Worm (Caenorhabditis elegans) whole organism, L4 larva: ENCODE measurements around the gene cnd-1.
"Not testable (repeated sequence)": the region's sequence is repeated elsewhere in the genome, so short reads cannot be mapped to it uniquely, and the experiment has no call there.

ENCODE experiments used
- D1046.2 ChIP-seq: fragments of 200-800 bp; sonication (Bioruptor generic); IDR thresholded peaks from 2 replicates; pipeline ENCODE4 v1.3.6; 2022; ENCODE audit warnings: missing genetic modification characterization, missing compliant biosample characterization
- F26F4.8 ChIP-seq: fragments of 200-800 bp; sonication (Bioruptor generic); conservative IDR thresholded peaks from 2 replicates; pipeline ENCODE4 v1.3.6; 2022; ENCODE audit warnings: missing genetic modification characterization, missing compliant biosample characterization
- F37D6.2 ChIP-seq: sonication (generic microtip); optimal IDR thresholded peaks from 2 replicates; lab custom pipeline; 2016; ENCODE audit warnings: mild to moderate bottlenecking, missing genetic modification characterization, missing compliant biosample characterization
- F49E8.2 ChIP-seq: sonication (generic microtip); optimal IDR thresholded peaks from 2 replicates; lab custom pipeline; 2016; ENCODE audit warnings: missing compliant biosample characterization, mild to moderate bottlenecking, missing genetic modification characterization, borderline replicate concordance
- T20F7.1 ChIP-seq: fragments of 200-800 bp; sonication (Bioruptor generic); optimal IDR thresholded peaks from 2 replicates; lab custom pipeline; 2018; ENCODE audit warnings: mild to moderate bottlenecking, missing genetic modification characterization, missing compliant biosample characterization
- ZK337.2 ChIP-seq: fragments of 200-800 bp; sonication (Bioruptor generic); IDR thresholded peaks from 2 replicates; pipeline ENCODE4 v1.3.6; 2022; ENCODE audit warnings: missing genetic modification reagents, missing genetic modification characterization, missing compliant biosample characterization
- aha-1 ChIP-seq: fragments of 150-350 bp; peaks from one replicate; lab custom pipeline; 2014; ENCODE audit warnings: missing biosample characterization, missing genetic modification characterization
- arid-1 ChIP-seq: fragments of 200-800 bp; sonication (Bioruptor generic); conservative IDR thresholded peaks from 2 replicates; pipeline ENCODE4 v1.3.6; 2022; ENCODE audit warnings: missing genetic modification reagents, missing genetic modification characterization, missing compliant biosample characterization
- ceh-44 ChIP-seq: fragments of 200-800 bp; sonication (Bioruptor generic); IDR thresholded peaks from 2 replicates; pipeline ENCODE4 v1.3.6; 2022; ENCODE audit warnings: missing genetic modification reagents, missing genetic modification characterization, missing compliant biosample characterization
- ctbp-1 ChIP-seq: fragments of 200-800 bp; sonication (Bioruptor generic); IDR thresholded peaks from 2 replicates; pipeline ENCODE4 v1.3.6; 2022; ENCODE audit warnings: missing genetic modification reagents, missing genetic modification characterization, missing compliant biosample characterization
- daf-16 ChIP-seq, 3 experiments: sonication (generic microtip); optimal IDR thresholded peaks; 2 replicates each; lab custom pipeline; 2016 to 2017; ENCODE audit warnings: missing genetic modification characterization in 3 of 3, missing genetic modification reagents in 3 of 3, mild to moderate bottlenecking in 2 of 3, missing compliant biosample characterization in 2 of 3, missing biosample characterization in 1 of 3, moderate library complexity in 1 of 3
- daf-8 ChIP-seq: fragments of 200-800 bp; sonication (Bioruptor generic); IDR thresholded peaks from 2 replicates; pipeline ENCODE4 v1.3.6; 2022; ENCODE audit warnings: missing genetic modification characterization, missing compliant biosample characterization
- dmd-8 ChIP-seq: fragments of 200-800 bp; sonication (Bioruptor generic); IDR thresholded peaks from 2 replicates; pipeline ENCODE4 v1.3.6; 2022; ENCODE audit warnings: missing genetic modification characterization, missing compliant biosample characterization
- dmd-9 ChIP-seq: fragments of 200-800 bp; sonication (Bioruptor generic); IDR thresholded peaks from 2 replicates; pipeline ENCODE4 v1.3.6; 2022; ENCODE audit warnings: missing genetic modification reagents, missing genetic modification characterization, missing compliant biosample characterization
- dpl-1 ChIP-seq: fragments of 150-350 bp; optimal IDR thresholded peaks from 2 replicates; lab custom pipeline; 2014; ENCODE audit warnings: missing biosample characterization, missing genetic modification reagents, missing genetic modification characterization
- duxl-1 ChIP-seq: sonication (generic microtip); optimal IDR thresholded peaks from 2 replicates; lab custom pipeline; 2016; ENCODE audit warnings: mild to moderate bottlenecking, missing genetic modification characterization, moderate library complexity, missing compliant biosample characterization; ENCODE audit not compliant: poor library complexity
- dve-1 ChIP-seq: sonication (generic microtip); optimal IDR thresholded peaks from 2 replicates; lab custom pipeline; 2017; ENCODE audit warnings: antibody characterized with exemption, mild to moderate bottlenecking, missing genetic modification characterization, missing compliant biosample characterization; ENCODE audit not compliant: insufficient read depth
- egl-27 ChIP-seq: sonication (generic microtip); optimal IDR thresholded peaks from 3 replicates; lab custom pipeline; 2017; ENCODE audit warnings: missing biosample characterization, missing genetic modification reagents, missing genetic modification characterization
- jun-1 ChIP-seq: fragments of 150-350 bp; optimal IDR thresholded peaks from 2 replicates; lab custom pipeline; 2014; ENCODE audit warnings: missing biosample characterization, missing genetic modification reagents, missing genetic modification characterization
- lim-7 ChIP-seq: fragments of 200-800 bp; sonication (Bioruptor generic); IDR thresholded peaks from 2 replicates; pipeline ENCODE4 v1.3.6; 2022; ENCODE audit warnings: missing genetic modification characterization, missing compliant biosample characterization
- lin-13 ChIP-seq: fragments of 150-350 bp; optimal IDR thresholded peaks from 2 replicates; lab custom pipeline; 2014; ENCODE audit warnings: missing biosample characterization, missing genetic modification reagents, missing genetic modification characterization
- lin-15B ChIP-seq: fragments of 150-350 bp; sonication (generic microtip); optimal IDR thresholded peaks from 3 replicates; lab custom pipeline; 2014; ENCODE audit warnings: missing biosample characterization, missing genetic modification characterization
- lin-29 ChIP-seq: fragments of 200-800 bp; sonication (Bioruptor generic); IDR thresholded peaks from 2 replicates; pipeline ENCODE4 v1.3.6; 2022; ENCODE audit warnings: missing genetic modification reagents, missing genetic modification characterization, missing compliant biosample characterization
- lin-38 ChIP-seq: fragments of 200-800 bp; sonication (Bioruptor generic); IDR thresholded peaks from 2 replicates; pipeline ENCODE4 v1.3.6; 2022; ENCODE audit warnings: missing genetic modification reagents, missing genetic modification characterization, missing compliant biosample characterization
- lsy-2 ChIP-seq, 2 experiments: fragments of 150-350 bp in 1 of 2; sonication (generic microtip) in 1 of 2; optimal IDR thresholded peaks; 2 replicates each; lab custom pipeline; 2014 to 2017; ENCODE audit warnings: missing biosample characterization in 2 of 2, missing genetic modification characterization in 2 of 2
- madf-5 ChIP-seq, 2 experiments: fragments of 200-800 bp; sonication (Bioruptor generic); IDR thresholded peaks; 2 replicates each; pipeline ENCODE4 v1.3.6; 2022; ENCODE audit warnings: missing compliant biosample characterization in 2 of 2, missing genetic modification characterization in 2 of 2
- madf-9 ChIP-seq: fragments of 200-800 bp; sonication (Bioruptor generic); conservative IDR thresholded peaks from 2 replicates; pipeline ENCODE4 v1.3.6; 2022; ENCODE audit warnings: missing genetic modification reagents, missing genetic modification characterization, missing compliant biosample characterization
- mxl-2 ChIP-seq: fragments of 200-800 bp; sonication (Bioruptor generic); conservative IDR thresholded peaks from 2 replicates; pipeline ENCODE4 v1.3.6; 2022; ENCODE audit warnings: missing genetic modification reagents, missing genetic modification characterization, missing compliant biosample characterization
- nhr-111 ChIP-seq: fragments of 200-800 bp; sonication (Bioruptor generic); optimal IDR thresholded peaks from 2 replicates; lab custom pipeline; 2018; ENCODE audit warnings: mild to moderate bottlenecking, missing genetic modification characterization, missing compliant biosample characterization
- nhr-48 ChIP-seq: sonication (generic microtip); optimal IDR thresholded peaks from 2 replicates; lab custom pipeline; 2016; ENCODE audit warnings: mild to moderate bottlenecking, missing genetic modification characterization, missing compliant biosample characterization
- rbr-2 ChIP-seq: sonication (generic microtip); optimal IDR thresholded peaks from 2 replicates; lab custom pipeline; 2016; ENCODE audit warnings: missing genotype, missing genetic modification characterization, missing compliant biosample characterization
- saeg-2 ChIP-seq: fragments of 200-800 bp; sonication (Bioruptor generic); IDR thresholded peaks from 2 replicates; pipeline ENCODE4 v1.3.6; 2022; ENCODE audit warnings: missing genetic modification reagents, missing genetic modification characterization, missing compliant biosample characterization
- tra-1 ChIP-seq: fragments of 200-800 bp; sonication (Bioruptor generic); IDR thresholded peaks from 2 replicates; pipeline ENCODE4 v1.3.6; 2022; ENCODE audit warnings: missing genetic modification reagents, missing genetic modification characterization, missing compliant biosample characterization
- vab-7 ChIP-seq: fragments of 200-800 bp; sonication (Bioruptor generic); IDR thresholded peaks from 2 replicates; pipeline ENCODE4 v1.3.6; 2022; ENCODE audit warnings: missing genetic modification reagents, missing genetic modification characterization, missing compliant biosample characterization
- zfp-3 ChIP-seq: fragments of 200-800 bp; sonication (Bioruptor generic); conservative IDR thresholded peaks from 2 replicates; pipeline ENCODE4 v1.3.6; 2022; ENCODE audit warnings: missing genetic modification reagents, missing genetic modification characterization, missing compliant biosample characterization
- zip-11 ChIP-seq: fragments of 200-800 bp; sonication (Bioruptor generic); IDR thresholded peaks from 2 replicates; pipeline ENCODE4 v1.3.6; 2022; ENCODE audit warnings: missing genetic modification characterization, missing compliant biosample characterization
- zip-2 ChIP-seq: fragments of 150-350 bp; optimal IDR thresholded peaks from 2 replicates; lab custom pipeline; 2014; ENCODE audit warnings: missing biosample characterization, missing genetic modification characterization

The cnd-1 gene

DNA sequence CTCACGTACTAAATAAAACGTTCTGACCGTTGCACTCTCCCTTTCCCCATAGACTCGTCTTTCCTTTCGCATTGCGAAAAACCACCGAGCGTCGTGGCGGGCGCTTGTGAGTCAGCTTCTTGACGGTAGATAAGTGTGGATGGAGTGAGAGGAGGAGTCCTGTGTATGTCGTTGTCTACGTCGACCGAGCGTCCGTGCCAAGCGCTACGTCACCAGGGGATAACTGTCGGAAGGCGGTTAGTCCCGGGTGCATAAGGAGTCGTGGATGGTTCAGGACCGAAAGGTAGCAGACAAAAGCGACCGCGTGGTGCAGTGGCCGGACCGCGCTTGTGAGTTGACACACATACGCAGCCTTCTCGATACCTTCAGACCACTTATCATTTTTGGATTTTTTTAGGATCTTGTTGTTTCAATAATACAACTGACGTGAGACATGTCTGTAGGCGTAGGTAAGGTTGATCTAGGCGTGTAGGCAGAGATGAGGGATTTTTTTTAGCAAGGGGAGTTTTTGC is 33.2 kb downstream of the cnd-1 start (continued):
- TF ChIP-seq dmd-8 (GFP tag; lab: Robert Waterston, UW) (peak; percentile 68), dmd-9 (GFP tag; lab: Robert Waterston, UW) (0 out of 2 replicates have a peak, but pooled peaks have one; percentile 8), lin-38 (GFP tag; lab: Robert Waterston, UW) (peak; percentile 80), vab-7 (peak; percentile 75), mxl-2 (GFP tag; lab: Robert Waterston, UW) (0 out of 2 replicates have a peak, but pooled peaks have one; percentile 18), F49E8.2 (tag; lab: Kevin White, UChicago) (peak; percentile 55), zip-11 (GFP tag; lab: Robert Waterston, UW) (0 out of 2 replicates have a peak, but pooled peaks have one; percentile 68), nhr-111 (peak; percentile 35), madf-5 (GFP tag; IDR thresholded peaks at IDR 0.05; lab: Robert Waterston, UW) (peak in 1 of 2 experiments; percentile 26; a peak in 1 of 4 replicates), saeg-2 (GFP tag; lab: Robert Waterston, UW) (0 out of 2 replicates have a peak, but pooled peaks have one; percentile 59), daf-8 (GFP tag; lab: Robert Waterston, UW) (peak; percentile 88; the same call in 1 of the 2 replicates), aha-1 (tag; lab: Kevin White, UChicago) (peak; percentile 14), lim-7 (peak; percentile 57; the same call in 1 of the 2 replicates), madf-9 (GFP tag; lab: Robert Waterston, UW) (peak; percentile 64), F26F4.8 (0 out of 2 replicates have a peak, but pooled peaks have one; percentile 61), ctbp-1 (peak; percentile 84), T20F7.1 (peak; percentile 52), dpl-1 (GFP tag; lab: Kevin White, UChicago) (peak; percentile 41), zip-2 (tag; lab: Kevin White, UChicago) (peak; percentile 52), daf-16 (GFP tag; optimal IDR thresholded peaks at IDR 0.05; lab: Kevin White, UChicago) (peak; percentile 57 to 83), F37D6.2 (tag; lab: Kevin White, UChicago) (peak; percentile 57), dve-1 (tag; lab: Kevin White, UChicago) (peak; percentile 70), tra-1 (GFP tag; lab: Robert Waterston, UW) (peak; percentile 73; the same call in 1 of the 2 replicates), D1046.2 (GFP tag; lab: Robert Waterston, UW) (0 out of 2 replicates have a peak, but pooled peaks have one; percentile 49), ceh-44 (peak; percentile 6; the same call in 1 of the 2 replicates), arid-1 (peak; percentile 82; the same call in 1 of the 2 replicates), ZK337.2 (GFP tag; lab: Robert Waterston, UW) (peak; percentile 47; the same call in 1 of the 2 replicates), zfp-3 (peak; percentile 53; the same call in 1 of the 2 replicates), nhr-48 (peak; percentile 77), jun-1 (peak; percentile 45), duxl-1 (tag; lab: Kevin White, UChicago) (peak; percentile 51), lin-13 (GFP tag; lab: Kevin White, UChicago) (peak; percentile 70)
- not testable (repeated sequence) for TF ChIP-seq daf-16 (tag; optimal IDR thresholded peaks at IDR 0.05; lab: Kevin White, UChicago)
- TF ChIP-seq, all 104 proteins: peak for 59; not testable (repeated sequence) for 45

DNA sequence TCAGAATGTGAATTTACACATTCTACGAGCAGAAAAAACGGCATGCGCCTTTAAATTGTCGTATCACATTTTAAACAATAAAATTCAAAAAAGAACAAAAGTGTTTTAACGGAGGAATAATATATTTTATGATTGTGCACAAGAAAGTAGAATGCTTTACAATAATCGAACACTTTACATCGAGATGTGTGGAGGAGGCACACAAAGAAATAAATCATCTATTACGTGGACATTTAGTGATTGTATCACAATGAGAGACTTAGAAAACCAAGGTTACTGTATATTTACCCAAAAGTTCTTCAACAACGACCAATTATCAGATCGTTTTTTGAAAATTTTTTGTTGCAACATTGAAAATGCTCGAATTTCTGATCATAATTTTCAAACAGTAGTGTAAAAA is 34.2 kb downstream of the cnd-1 start:
- TF ChIP-seq lin-15B (tag; lab: Kevin White, UChicago) (no peak), lin-29 (GFP tag; lab: Robert Waterston, UW) (no peak), lsy-2 (tag; optimal IDR thresholded peaks at IDR 0.05; lab: Kevin White, UChicago) (peak in 1 of 2 experiments; percentile 14), egl-27 (no peak), rbr-2 (tag; lab: Kevin White, UChicago) (no peak)
